Fruit fly (Drosophila melanogaster) Kc167 (cell line): Measurements from ENCODE around the gene LUBEL.

Experiments
- Myc ChIP-seq: fragments of >200 bp; optimal IDR thresholded peaks from 2 replicates; lab custom pipeline; 2017; ENCODE audit warnings: missing external identifiers
- Sin3A ChIP-seq: fragments of >200 bp; optimal IDR thresholded peaks from 2 replicates; lab custom pipeline; 2018; ENCODE audit warnings: missing external identifiers
- insv ChIP-seq: fragments of >200 bp; optimal IDR thresholded peaks from 3 replicates; lab custom pipeline; 2018; ENCODE audit warnings: missing external identifiers
- psq ChIP-seq: fragments of >200 bp; optimal IDR thresholded peaks from 2 replicates; lab custom pipeline; 2017; ENCODE audit warnings: missing external identifiers
- ttk ChIP-seq: sonication (Bioruptor generic); optimal IDR thresholded peaks from 2 replicates; lab custom pipeline; 2017; ENCODE audit warnings: missing external identifiers

- TF ChIP-seq insv (lab: Kevin White, UChicago) (no peak), Sin3A (lab: Kevin White, UChicago) (no peak), Myc (lab: Kevin White, UChicago) (no peak), psq (lab: Kevin White, UChicago) (no peak), ttk (no peak)
Observed at dm6 chr2L:6751037-6751436, 21.5 kb downstream of the LUBEL start.
